Worm (Caenorhabditis elegans) whole organism, L1 larva: Measurements from ENCODE around the gene eri-1.

Experiments
- C16A3.4 ChIP-seq: fragments of 150-350 bp; optimal IDR thresholded peaks from 2 replicates; lab custom pipeline; 2014; ENCODE audit warnings: missing biosample characterization, missing genetic modification characterization
- C34B4.2 ChIP-seq: sonication (generic microtip); optimal IDR thresholded peaks from 2 replicates; lab custom pipeline; 2017; ENCODE audit warnings: mild to moderate bottlenecking, missing genetic modification characterization, missing compliant biosample characterization
- aly-2 ChIP-seq: fragments of 150-350 bp; optimal IDR thresholded peaks from 2 replicates; lab custom pipeline; 2014; ENCODE audit warnings: missing biosample characterization, missing genetic modification characterization
- ceh-63 ChIP-seq: fragments of 200-800 bp; sonication (Bioruptor generic); optimal IDR thresholded peaks from 2 replicates; lab custom pipeline; 2018; ENCODE audit warnings: mild to moderate bottlenecking, missing genetic modification characterization, missing compliant biosample characterization
- ceh-90 ChIP-seq: sonication (generic microtip); optimal IDR thresholded peaks from 2 replicates; lab custom pipeline; 2016; ENCODE audit warnings: missing genetic modification characterization, missing compliant biosample characterization
- dpl-1 ChIP-seq, 3 experiments: fragments of 150-350 bp in 2 of 3; sonication (generic microtip) in 1 of 3; optimal IDR thresholded peaks; 2 replicates each; lab custom pipeline; 2014 to 2017; ENCODE audit warnings: missing biosample characterization in 3 of 3, missing genetic modification characterization in 3 of 3, missing genetic modification reagents in 3 of 3
- efl-3 ChIP-seq: fragments of 200-800 bp; sonication (Bioruptor generic); optimal IDR thresholded peaks from 2 replicates; lab custom pipeline; 2018; ENCODE audit warnings: mild to moderate bottlenecking, missing genetic modification characterization, missing compliant biosample characterization
- egl-13 ChIP-seq: sonication (generic microtip); optimal IDR thresholded peaks from 2 replicates; lab custom pipeline; 2016; ENCODE audit warnings: missing genotype, missing genetic modification reagents, missing genetic modification characterization, missing compliant biosample characterization
- egl-27 ChIP-seq, 2 experiments: fragments of 150-350 bp in 1 of 2; sonication (generic microtip); optimal IDR thresholded peaks; 3 replicates each; lab custom pipeline; 2017 to 2018; ENCODE audit warnings: missing biosample characterization in 2 of 2, missing genetic modification characterization in 2 of 2, missing genetic modification reagents in 2 of 2
- elt-3 ChIP-seq, 6 experiments: fragments of 150-350 bp in 1 of 6; sonication (generic microtip); optimal IDR thresholded peaks; 2 replicates each; lab custom pipeline; 2017 to 2018; ENCODE audit warnings: missing biosample characterization in 6 of 6, missing genetic modification characterization in 6 of 6, inconsistent platforms in 1 of 6
- ets-5 ChIP-seq: fragments of 200-800 bp; sonication (Bioruptor generic); IDR thresholded peaks from 2 replicates; pipeline ENCODE4 v1.3.6; 2022; ENCODE audit warnings: missing genetic modification characterization, missing compliant biosample characterization
- fkh-10 ChIP-seq: sonication (generic microtip); optimal IDR thresholded peaks from 2 replicates; lab custom pipeline; 2017; ENCODE audit warnings: missing biosample characterization, missing genetic modification reagents, missing genetic modification characterization
- fkh-4 ChIP-seq: sonication (generic microtip); optimal IDR thresholded peaks from 2 replicates; lab custom pipeline; 2016; ENCODE audit warnings: missing compliant biosample characterization, missing genetic modification characterization, borderline replicate concordance
- fkh-8 ChIP-seq: sonication (generic microtip); optimal IDR thresholded peaks from 2 replicates; lab custom pipeline; 2016; ENCODE audit warnings: mild to moderate bottlenecking, missing genetic modification characterization, missing compliant biosample characterization
- fos-1 ChIP-seq: fragments of 150-350 bp; optimal IDR thresholded peaks from 2 replicates; lab custom pipeline; 2014; ENCODE audit warnings: missing biosample characterization, missing genetic modification characterization
- grh-1 ChIP-seq: fragments of 200-800 bp; sonication (Bioruptor generic); IDR thresholded peaks from 2 replicates; pipeline ENCODE4 v1.3.6; 2022; ENCODE audit warnings: missing genetic modification reagents, missing genetic modification characterization, missing compliant biosample characterization
- hlh-17 ChIP-seq: fragments of 200-800 bp; sonication (Bioruptor generic); optimal IDR thresholded peaks from 2 replicates; lab custom pipeline; 2018; ENCODE audit warnings: missing genetic modification characterization, mild to moderate bottlenecking, missing compliant biosample characterization, moderate library complexity, borderline replicate concordance
- hlh-4 ChIP-seq: sonication (generic microtip); optimal IDR thresholded peaks from 2 replicates; lab custom pipeline; 2016; ENCODE audit warnings: mild to moderate bottlenecking, missing genetic modification characterization, missing compliant biosample characterization
- hpl-2 ChIP-seq: fragments of 150-350 bp; optimal IDR thresholded peaks from 2 replicates; lab custom pipeline; 2014; ENCODE audit warnings: missing biosample characterization, missing genetic modification reagents, missing genetic modification characterization
- irx-1 ChIP-seq: sonication (generic microtip); optimal IDR thresholded peaks from 2 replicates; lab custom pipeline; 2016; ENCODE audit warnings: missing genetic modification characterization, missing compliant biosample characterization
- lin-13 ChIP-seq: fragments of 150-350 bp; optimal IDR thresholded peaks from 2 replicates; lab custom pipeline; 2014; ENCODE audit warnings: missing biosample characterization, missing genetic modification reagents, missing genetic modification characterization
- lin-14 ChIP-seq: fragments of 200-800 bp; sonication (Bioruptor generic); optimal IDR thresholded peaks from 2 replicates; lab custom pipeline; 2018; ENCODE audit warnings: mild to moderate bottlenecking, missing genetic modification characterization, moderate library complexity, missing compliant biosample characterization
- lin-15B ChIP-seq: fragments of 150-350 bp; sonication (generic microtip); optimal IDR thresholded peaks from 3 replicates; lab custom pipeline; 2014; ENCODE audit warnings: missing biosample characterization, missing genetic modification characterization
- lin-35 ChIP-seq, 2 experiments: fragments of 150-350 bp; optimal IDR thresholded peaks; 2 replicates each; lab custom pipeline; 2014; ENCODE audit warnings: missing biosample characterization in 2 of 2, missing genetic modification characterization in 2 of 2, missing genetic modification reagents in 2 of 2
- lin-39 ChIP-seq: fragments of 150-350 bp; optimal IDR thresholded peaks from 2 replicates; lab custom pipeline; 2014; ENCODE audit warnings: missing biosample characterization, missing genetic modification reagents, missing genetic modification characterization
- lir-3 ChIP-seq: sonication (generic microtip); optimal IDR thresholded peaks from 2 replicates; lab custom pipeline; 2016; ENCODE audit warnings: mild to moderate bottlenecking, missing genetic modification characterization, moderate library complexity, missing compliant biosample characterization; ENCODE audit not compliant: poor library complexity
- lsy-2 ChIP-seq, 2 experiments: fragments of 150-350 bp; optimal IDR thresholded peaks; 2 replicates each; lab custom pipeline; 2014; ENCODE audit warnings: missing biosample characterization in 2 of 2, missing genetic modification characterization in 2 of 2
- mab-9 ChIP-seq: fragments of 200-800 bp; sonication (Bioruptor generic); IDR thresholded peaks from 2 replicates; pipeline ENCODE4 v1.3.6; 2022; ENCODE audit warnings: missing genetic modification reagents, missing genetic modification characterization, missing compliant biosample characterization
- mep-1 ChIP-seq: fragments of 150-350 bp; optimal IDR thresholded peaks from 2 replicates; lab custom pipeline; 2014; ENCODE audit warnings: missing biosample characterization, missing genetic modification characterization
- nhr-11 ChIP-seq: fragments of 150-350 bp; optimal IDR thresholded peaks from 2 replicates; lab custom pipeline; 2014; ENCODE audit warnings: missing biosample characterization, missing genetic modification characterization
- nhr-12 ChIP-seq: sonication (generic microtip); optimal IDR thresholded peaks from 2 replicates; lab custom pipeline; 2017; ENCODE audit warnings: missing biosample characterization, missing genetic modification characterization
- nhr-19 ChIP-seq: fragments of 200-800 bp; sonication (Bioruptor generic); conservative IDR thresholded peaks from 2 replicates; pipeline ENCODE4 v1.3.6; 2022; ENCODE audit warnings: missing genetic modification characterization, missing compliant biosample characterization
- nhr-237 ChIP-seq: fragments of 150-350 bp; optimal IDR thresholded peaks from 2 replicates; lab custom pipeline; 2014; ENCODE audit warnings: missing biosample characterization, missing genetic modification characterization
- nhr-28 ChIP-seq: fragments of 150-350 bp; optimal IDR thresholded peaks from 2 replicates; lab custom pipeline; 2014; ENCODE audit warnings: missing biosample characterization, missing genetic modification characterization
- nhr-47 ChIP-seq: sonication (generic microtip); optimal IDR thresholded peaks from 2 replicates; lab custom pipeline; 2016; ENCODE audit warnings: mild to moderate bottlenecking, missing genetic modification characterization, moderate library complexity, missing compliant biosample characterization
- nhr-71 ChIP-seq: sonication (generic microtip); optimal IDR thresholded peaks from 2 replicates; lab custom pipeline; 2016; ENCODE audit warnings: mild to moderate bottlenecking, missing genetic modification characterization, moderate library complexity, missing compliant biosample characterization
- nhr-85 ChIP-seq: sonication (generic microtip); peaks from one replicate; lab custom pipeline; 2016; ENCODE audit warnings: missing genetic modification characterization, inconsistent platforms, missing compliant biosample characterization
- nhr-90 ChIP-seq: sonication (generic microtip); optimal IDR thresholded peaks from 2 replicates; lab custom pipeline; 2016; ENCODE audit warnings: mild to moderate bottlenecking, missing genetic modification characterization, missing compliant biosample characterization; ENCODE audit not compliant: poor library complexity
- rnt-1 ChIP-seq: sonication (generic microtip); optimal IDR thresholded peaks from 2 replicates; lab custom pipeline; 2016; ENCODE audit warnings: mild to moderate bottlenecking, missing genetic modification characterization, moderate library complexity, missing compliant biosample characterization
- skn-1 ChIP-seq: fragments of 150-350 bp; optimal IDR thresholded peaks from 2 replicates; lab custom pipeline; 2014; ENCODE audit warnings: missing biosample characterization, missing genetic modification characterization
- snu-23 ChIP-seq: sonication (generic microtip); optimal IDR thresholded peaks from 2 replicates; lab custom pipeline; 2016; ENCODE audit warnings: missing genetic modification characterization, missing compliant biosample characterization
- sox-4 ChIP-seq: sonication (generic microtip); optimal IDR thresholded peaks from 2 replicates; lab custom pipeline; 2016; ENCODE audit warnings: missing genetic modification characterization, missing compliant biosample characterization
- sup-37 ChIP-seq: fragments of 200-800 bp; sonication (Bioruptor generic); optimal IDR thresholded peaks from 2 replicates; lab custom pipeline; 2018; ENCODE audit warnings: mild to moderate bottlenecking, missing genetic modification characterization, missing compliant biosample characterization
- tbx-2 ChIP-seq: sonication (generic microtip); optimal IDR thresholded peaks from 2 replicates; lab custom pipeline; 2016; ENCODE audit warnings: missing genetic modification characterization, missing compliant biosample characterization
- unc-30 ChIP-seq: sonication (generic microtip); optimal IDR thresholded peaks from 2 replicates; lab custom pipeline; 2017; ENCODE audit warnings: missing biosample characterization, missing genetic modification characterization
- unc-62 ChIP-seq: fragments of 150-350 bp; optimal IDR thresholded peaks from 2 replicates; lab custom pipeline; 2014; ENCODE audit warnings: missing biosample characterization, missing genetic modification reagents, missing genetic modification characterization
- vab-15 ChIP-seq: sonication (generic microtip); optimal IDR thresholded peaks from 2 replicates; lab custom pipeline; 2017; ENCODE audit warnings: missing genotype, mild to moderate bottlenecking, missing genetic modification characterization, missing compliant biosample characterization
- xbp-1 ChIP-seq: sonication (generic microtip); optimal IDR thresholded peaks from 2 replicates; lab custom pipeline; 2016; ENCODE audit warnings: missing genetic modification characterization, missing compliant biosample characterization
- zag-1 ChIP-seq: fragments of 150-350 bp; optimal IDR thresholded peaks from 2 replicates; lab custom pipeline; 2014; ENCODE audit warnings: missing biosample characterization, missing genetic modification characterization
- zip-4 ChIP-seq: fragments of 200-800 bp; sonication (Bioruptor generic); optimal IDR thresholded peaks from 2 replicates; lab custom pipeline; 2018; ENCODE audit warnings: mild to moderate bottlenecking, missing genetic modification characterization, moderate library complexity, missing compliant biosample characterization
- ztf-11 ChIP-seq, 2 experiments: sonication (generic microtip); optimal IDR thresholded peaks; 2 replicates each; lab custom pipeline; 2016 to 2017; ENCODE audit warnings: missing genetic modification characterization in 2 of 2, missing biosample characterization in 1 of 2, missing compliant biosample characterization in 1 of 2
- ztf-4 ChIP-seq: fragments of 150-350 bp; optimal IDR thresholded peaks from 2 replicates; lab custom pipeline; 2014; ENCODE audit warnings: missing biosample characterization, missing genetic modification characterization

Gene eri-1

DNA sequence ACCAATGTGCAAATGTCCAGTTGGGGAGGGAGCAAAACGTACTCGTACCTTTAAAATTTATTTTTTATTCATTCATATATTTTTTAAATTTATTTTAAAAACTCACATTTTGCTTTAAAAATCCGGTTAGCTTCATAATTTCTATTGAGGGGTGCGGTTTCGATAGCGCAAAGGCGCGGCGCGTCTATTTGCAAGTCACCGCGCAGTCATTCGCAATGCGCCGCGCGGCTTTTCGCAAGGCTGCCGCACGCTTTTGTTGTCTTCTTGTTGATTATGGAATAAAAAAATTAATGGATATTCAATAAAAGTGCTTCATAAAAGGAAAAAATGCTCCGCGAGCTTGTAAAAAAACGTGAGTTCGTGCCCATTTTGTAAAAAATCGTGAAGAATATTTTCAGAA, 29.5 kb downstream of the eri-1 start, which contains the start of the genes ears-2 and uncp-18 (continued):
- TF ChIP-seq C34B4.2 (tag; lab: Kevin White, UChicago), result no peak
- peak; percentile 64; the same call in 1 of the 2 replicates for TF ChIP-seq mab-9 (GFP tag; lab: Robert Waterston, UW)
- TF ChIP-seq nhr-47, result peak; percentile 93
- TF ChIP-seq nhr-12 (tag; lab: Kevin White, UChicago), result no peak
- TF ChIP-seq lin-15B (tag; lab: Kevin White, UChicago), result peak; percentile 63
- no peak for TF ChIP-seq ceh-63 (GFP tag; lab: Kevin White, UChicago)
- TF ChIP-seq ztf-4 (tag; lab: Kevin White, UChicago), result peak; percentile 92
- peak; percentile 86 for TF ChIP-seq lir-3 (tag; lab: Kevin White, UChicago)
- TF ChIP-seq lsy-2 (tag; optimal IDR thresholded peaks at IDR 0.05; lab: Kevin White, UChicago), result peak; percentile 94
- peak; percentile 92 for TF ChIP-seq nhr-85
- peak; percentile 79 for TF ChIP-seq grh-1 (GFP tag; lab: Robert Waterston, UW)
- TF ChIP-seq nhr-11, result peak; percentile 52
- peak; percentile 60 for TF ChIP-seq hpl-2
- TF ChIP-seq skn-1 (tag; lab: Kevin White, UChicago), result peak; percentile 95
- peak; percentile 86 for TF ChIP-seq fkh-8 (tag; lab: Kevin White, UChicago)
- TF ChIP-seq egl-27 (tag; optimal IDR thresholded peaks at IDR 0.05; lab: Kevin White, UChicago), result peak in 1 of 2 experiments; percentile 63
- peak; percentile 76 for TF ChIP-seq efl-3 (GFP tag; lab: Kevin White, UChicago)
- TF ChIP-seq nhr-90 (tag; lab: Kevin White, UChicago), result peak; percentile 95
- TF ChIP-seq lin-14 (GFP tag; lab: Kevin White, UChicago), result peak; percentile 88
- peak in 2 of 6 experiments; percentile 57 to 89 for TF ChIP-seq elt-3 (tag; optimal IDR thresholded peaks at IDR 0.05; lab: Kevin White, UChicago)
- TF ChIP-seq nhr-28, result no peak
- peak; percentile 90 for TF ChIP-seq sox-4 (tag; lab: Kevin White, UChicago)
- TF ChIP-seq ztf-11 (tag; optimal IDR thresholded peaks at IDR 0.05; lab: Kevin White, UChicago), result peak in 1 of 2 experiments; percentile 96
- TF ChIP-seq lin-39 (tag; lab: Kevin White, UChicago), result peak; percentile 63
- TF ChIP-seq snu-23, result peak; percentile 94
- TF ChIP-seq xbp-1 (tag; lab: Kevin White, UChicago), result peak; percentile 92
- TF ChIP-seq ets-5 (GFP tag; lab: Robert Waterston, UW), result no peak
- TF ChIP-seq hlh-17 (GFP tag; lab: Kevin White, UChicago), result no peak
- peak; percentile 84 for TF ChIP-seq egl-13 (tag; lab: Kevin White, UChicago)
- peak; percentile 97 for TF ChIP-seq rnt-1 (tag; lab: Kevin White, UChicago)
- TF ChIP-seq C16A3.4 (tag; lab: Kevin White, UChicago), result peak; percentile 94
- peak; percentile 49 for TF ChIP-seq ceh-90 (tag; lab: Kevin White, UChicago)
- peak; percentile 78 for TF ChIP-seq fkh-10 (GFP tag; lab: Kevin White, UChicago)
- TF ChIP-seq fkh-4 (tag; lab: Kevin White, UChicago), result peak; percentile 56
- peak; percentile 32 for TF ChIP-seq hlh-4 (tag; lab: Kevin White, UChicago)
- peak; percentile 87 for TF ChIP-seq mep-1 (tag; lab: Kevin White, UChicago)
- peak; percentile 93 for TF ChIP-seq tbx-2 (tag; lab: Kevin White, UChicago)
- TF ChIP-seq fos-1, result peak; percentile 63
- TF ChIP-seq aly-2 (tag; lab: Kevin White, UChicago), result no peak
- TF ChIP-seq zip-4, result peak; percentile 65
- TF ChIP-seq nhr-19 (GFP tag; lab: Robert Waterston, UW), result peak; percentile 90
- no peak for TF ChIP-seq unc-30 (tag; lab: Kevin White, UChicago)
- no peak for TF ChIP-seq zag-1 (tag; lab: Kevin White, UChicago)
- peak; percentile 73 for TF ChIP-seq irx-1
- peak; percentile 41 for TF ChIP-seq nhr-237
- TF ChIP-seq nhr-71 (tag; lab: Kevin White, UChicago), result peak; percentile 95
- peak; percentile 83 for TF ChIP-seq lin-13 (GFP tag; lab: Kevin White, UChicago)
- peak; percentile 73 to 80 for TF ChIP-seq lin-35 (GFP tag; optimal IDR thresholded peaks at IDR 0.05; lab: Kevin White, UChicago)
- peak; percentile 66 to 73 (median 71) for TF ChIP-seq dpl-1 (GFP tag; optimal IDR thresholded peaks at IDR 0.05; lab: Kevin White, UChicago)
- TF ChIP-seq unc-62 (GFP tag; lab: Kevin White, UChicago), result no peak
- TF ChIP-seq vab-15, result peak; percentile 87
- peak; percentile 70 for TF ChIP-seq sup-37
